Worm (Caenorhabditis elegans): Measurements from ENCODE around the gene K09C4.5.

DNA sequence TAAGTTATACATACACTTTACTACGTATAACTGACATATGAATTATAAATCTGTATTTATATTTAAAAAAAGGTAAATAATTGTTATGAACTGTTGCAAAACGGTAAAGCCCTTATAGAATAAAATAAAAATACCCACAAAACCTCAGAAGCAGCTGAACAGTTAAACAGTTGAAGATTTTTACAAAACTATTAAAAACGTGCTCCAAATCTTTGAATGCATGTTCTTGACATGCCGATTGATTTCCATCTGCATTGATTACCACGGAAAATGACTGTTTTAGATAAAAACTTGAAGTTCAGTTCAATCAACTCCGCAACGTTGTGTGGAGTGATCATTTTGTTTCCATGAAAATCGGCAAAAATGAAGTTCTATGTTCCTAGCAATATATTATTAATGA lies 21.6 kb downstream of the K09C4.5 start, which contains the start of gene F11D5.7:
- TF ChIP-seq lin-13 (GFP tag; optimal IDR thresholded peaks at IDR 0.05) (no peak), nhr-71 (tag; optimal IDR thresholded peaks at IDR 0.05) (no peak), elt-2 (tag; optimal IDR thresholded peaks at IDR 0.05) (no peak), nhr-11 (tag; optimal IDR thresholded peaks at IDR 0.05) (no peak), ces-1 (GFP tag; optimal IDR thresholded peaks at IDR 0.05) (no peak), unc-62 (GFP tag; optimal IDR thresholded peaks at IDR 0.05) (no peak), lin-39 (tag; optimal IDR thresholded peaks at IDR 0.05) (no peak), elt-3 (tag; optimal IDR thresholded peaks at IDR 0.05) (no peak), aha-1 (tag; optimal IDR thresholded peaks at IDR 0.05) (no peak), fkh-10 (GFP tag; optimal IDR thresholded peaks at IDR 0.05) (no peak), pag-3 (tag; optimal IDR thresholded peaks at IDR 0.05; ENCODE audit: borderline replicate concordance, insufficient read depth) (no peak), unc-130 (tag; optimal IDR thresholded peaks at IDR 0.05) (no peak), unc-98 (GFP tag; IDR thresholded peaks at IDR 0.05) (no peak), ama-1 (optimal IDR thresholded peaks at IDR 0.05) (no peak)

Data from whole organism, L1 larva.